Fruit fly (Drosophila melanogaster): ENCODE data around the gene Fit1.

DNA sequence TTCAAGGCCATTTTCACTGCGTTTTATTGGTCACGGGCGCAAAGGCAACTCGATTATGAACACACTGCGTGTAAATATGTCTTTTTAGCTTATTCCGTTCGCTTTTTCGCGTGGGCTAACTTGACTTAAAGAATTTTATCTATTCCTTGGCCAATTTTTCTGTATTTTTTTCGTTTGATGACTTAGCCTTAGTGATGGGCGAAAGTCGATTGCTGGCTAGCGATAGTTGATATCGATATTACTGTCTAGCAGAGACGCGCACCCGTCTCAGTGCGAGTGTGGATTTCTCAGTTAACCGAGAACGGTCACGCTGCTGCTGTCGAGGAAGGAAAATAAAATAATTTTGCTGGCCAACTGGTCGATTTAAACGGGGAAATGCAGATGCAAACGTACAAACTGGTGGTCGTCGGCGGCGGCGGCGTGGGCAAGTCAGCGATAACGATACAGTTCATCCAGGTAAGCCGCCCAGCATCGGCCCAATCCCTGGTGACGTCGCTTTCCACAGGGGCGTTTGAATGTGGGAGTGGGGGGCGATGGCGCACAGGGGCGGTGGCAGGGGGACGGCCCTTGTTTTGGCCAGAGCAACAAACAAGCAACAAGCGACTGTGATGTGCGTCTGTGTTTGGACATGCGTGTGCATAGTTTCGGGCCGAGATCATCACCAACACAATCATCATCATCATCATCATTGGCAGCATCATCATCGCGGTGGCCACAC is 35.6 kb downstream of the Fit1 start, which contains the start of the genes Rop and Ras64B:
- TF ChIP-seq CG8478 (optimal IDR thresholded peaks at IDR 0.05) (no peak), CTCF (optimal IDR thresholded peaks at IDR 0.05) (peak in 1 of 2 experiments; percentile 43)
